Worm (Caenorhabditis elegans): ENCODE measurements around the gene Y43F8B.29.

Gene Y43F8B.29

ce11 chrV:19449544-19449943 is 41.9 kb upstream of the Y43F8B.29 start, which contains the start of gene M04C3.5:
TSS of gene M04C3.5 (plus strand) at chrV:19449733.
- no peak for TF ChIP-seq elt-1 (tag; optimal IDR thresholded peaks at IDR 0.05)
- peak; percentile 33 for TF ChIP-seq fos-1 (tag; optimal IDR thresholded peaks at IDR 0.05)

- TF ChIP-seq lsy-2 (tag; optimal IDR thresholded peaks at IDR 0.05): no peak
- no peak for TF ChIP-seq zag-1 (tag; optimal IDR thresholded peaks at IDR 0.05)
- no peak for TF ChIP-seq nhr-6 (tag; optimal IDR thresholded peaks at IDR 0.05)
- no peak for TF ChIP-seq alr-1 (tag; optimal IDR thresholded peaks at IDR 0.05)
- no peak for TF ChIP-seq sem-4 (tag; optimal IDR thresholded peaks at IDR 0.05)
- no peak for TF ChIP-seq nhr-11 (tag; optimal IDR thresholded peaks at IDR 0.05)
- TF ChIP-seq unc-62 (GFP tag; optimal IDR thresholded peaks at IDR 0.05): no peak
These were observed 35.8 kb upstream of the Y43F8B.29 start, which contains the start of the genes Y43F8B.13 and Y43F8B.14 for ce11 chrV:19455650-19456049. TSS of gene Y43F8B.13 (plus strand) at chrV:19455950. TSS of gene Y43F8B.14 (minus strand) at chrV:19455971.

DNA sequence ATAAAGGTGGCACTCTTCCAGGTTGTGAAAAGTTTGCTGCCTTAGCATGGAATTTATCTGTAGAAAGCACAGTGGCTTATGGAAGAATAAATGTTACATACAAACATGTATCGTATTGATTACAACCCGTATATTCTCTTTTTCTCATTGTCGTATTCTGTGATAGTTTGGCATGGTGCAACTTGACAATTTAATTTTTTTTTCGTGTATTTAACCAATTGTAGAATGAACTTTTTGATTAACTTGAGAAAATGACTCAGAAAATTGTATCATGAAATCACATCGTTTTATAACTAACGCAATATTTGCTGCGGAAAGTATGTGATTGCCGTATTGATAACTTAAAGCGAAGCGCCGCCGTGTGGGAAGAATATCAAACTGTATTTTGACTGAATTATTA is 34.3 kb upstream of the Y43F8B.29 start, which contains the start of gene Y43F8B.24:
Gene Y43F8B.24, plus strand, starts transcription at position 301 of the 400 bp plus-strand sequence.
- TF ChIP-seq fos-1 (tag; optimal IDR thresholded peaks at IDR 0.05): peak; percentile 21
- no peak for TF ChIP-seq unc-55 (GFP tag; optimal IDR thresholded peaks at IDR 0.05)

DNA sequence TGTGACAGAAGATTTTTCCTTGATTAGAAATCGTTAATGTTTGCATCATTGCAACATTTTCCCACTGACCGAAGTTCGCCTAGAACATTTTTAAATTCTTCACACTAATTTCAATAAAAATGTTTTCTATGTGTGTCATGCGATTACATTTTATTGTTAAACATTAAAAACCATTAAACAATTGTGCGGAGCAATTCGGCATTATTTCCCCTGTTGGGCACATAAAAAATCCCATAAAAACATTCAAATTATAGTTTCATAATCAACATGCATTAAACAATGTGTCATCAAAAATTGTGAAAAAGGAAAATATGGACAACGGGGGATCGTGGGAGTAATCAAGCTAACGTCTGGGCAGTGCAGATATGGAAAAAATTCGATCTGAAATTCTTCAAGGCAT is 31.9 kb upstream of the Y43F8B.29 start:
- TF ChIP-seq fos-1 (tag; optimal IDR thresholded peaks at IDR 0.05): peak; percentile 18

ce11 chrV:19462020-19462419 is 29.4 kb upstream of the Y43F8B.29 start, which contains the start of gene Y43F8B.15:
TSS of gene Y43F8B.15 (minus strand) at chrV:19462120.
- TF ChIP-seq ceh-82 (tag; optimal IDR thresholded peaks at IDR 0.05) (no peak), lin-39 (tag; optimal IDR thresholded peaks at IDR 0.05) (no peak), nhr-10 (tag; optimal IDR thresholded peaks at IDR 0.05) (no peak), R02D3.7 (tag; optimal IDR thresholded peaks at IDR 0.05) (no peak), peb-1 (tag; optimal IDR thresholded peaks at IDR 0.05) (no peak), dmd-4 (tag; optimal IDR thresholded peaks at IDR 0.05) (no peak), nhr-6 (tag; optimal IDR thresholded peaks at IDR 0.05) (no peak)

DNA sequence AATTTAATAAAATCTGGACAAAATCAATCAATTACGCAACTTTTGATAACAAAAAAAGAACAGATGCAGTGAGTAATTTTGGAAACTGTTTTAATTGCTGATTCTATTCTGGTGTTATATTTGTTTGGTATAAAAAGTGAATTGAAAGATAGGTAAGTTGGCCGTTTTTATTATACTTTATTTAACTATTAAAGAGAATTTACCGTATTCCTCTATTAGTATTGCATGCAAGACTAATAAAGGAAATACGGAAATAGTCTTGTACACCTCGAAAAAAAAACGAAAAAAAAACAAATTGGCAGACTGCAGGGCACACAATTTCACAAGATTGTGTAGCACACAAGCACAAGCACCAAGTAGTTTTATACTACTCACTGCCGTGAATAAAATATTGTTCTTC is 28.8 kb upstream of the Y43F8B.29 start, which contains the start of gene Y43F8B.25:
Gene Y43F8B.25, plus strand, starts transcription at position 301 of the 400 bp plus-strand sequence.
- no peak for TF ChIP-seq skn-1 (tag; optimal IDR thresholded peaks at IDR 0.05)
- no peak for TF ChIP-seq nhr-11 (tag; optimal IDR thresholded peaks at IDR 0.05)
- TF ChIP-seq mab-5 (tag; optimal IDR thresholded peaks at IDR 0.05): no peak
- TF ChIP-seq lin-13 (GFP tag; optimal IDR thresholded peaks at IDR 0.05): no peak
- TF ChIP-seq egl-27 (tag; optimal IDR thresholded peaks at IDR 0.05): no peak
- TF ChIP-seq nhr-25 (tag; optimal IDR thresholded peaks at IDR 0.05): no peak
- TF ChIP-seq fos-1 (tag; optimal IDR thresholded peaks at IDR 0.05): no peak
- no peak for TF ChIP-seq crh-2 (tag; optimal IDR thresholded peaks at IDR 0.05)
- TF ChIP-seq elt-1 (tag; optimal IDR thresholded peaks at IDR 0.05): no peak
- TF ChIP-seq nhr-237 (tag; optimal IDR thresholded peaks at IDR 0.05): no peak
- TF ChIP-seq lsy-2 (tag; optimal IDR thresholded peaks at IDR 0.05): no peak
- TF ChIP-seq aly-2 (tag; optimal IDR thresholded peaks at IDR 0.05): no peak
- TF ChIP-seq F13H6.1 (tag; optimal IDR thresholded peaks at IDR 0.05): no peak

- TF ChIP-seq dmd-4 (tag; optimal IDR thresholded peaks at IDR 0.05): no peak
- TF ChIP-seq gmeb-1 (tag; optimal IDR thresholded peaks at IDR 0.05): peak; percentile 2
- peak; percentile 14 for TF ChIP-seq crh-2 (tag; optimal IDR thresholded peaks at IDR 0.05)
- TF ChIP-seq egl-27 (tag; optimal IDR thresholded peaks at IDR 0.05): no peak
- TF ChIP-seq fos-1 (tag; optimal IDR thresholded peaks at IDR 0.05): peak; percentile 92
- TF ChIP-seq C34F6.9 (tag; optimal IDR thresholded peaks at IDR 0.05): no peak
These were observed 23.8 kb upstream of the Y43F8B.29 start, which contains the start of gene Y43F8B.23 for ce11 chrV:19467574-19467973. TSS of gene Y43F8B.23 (minus strand) at chrV:19467648.

DNA sequence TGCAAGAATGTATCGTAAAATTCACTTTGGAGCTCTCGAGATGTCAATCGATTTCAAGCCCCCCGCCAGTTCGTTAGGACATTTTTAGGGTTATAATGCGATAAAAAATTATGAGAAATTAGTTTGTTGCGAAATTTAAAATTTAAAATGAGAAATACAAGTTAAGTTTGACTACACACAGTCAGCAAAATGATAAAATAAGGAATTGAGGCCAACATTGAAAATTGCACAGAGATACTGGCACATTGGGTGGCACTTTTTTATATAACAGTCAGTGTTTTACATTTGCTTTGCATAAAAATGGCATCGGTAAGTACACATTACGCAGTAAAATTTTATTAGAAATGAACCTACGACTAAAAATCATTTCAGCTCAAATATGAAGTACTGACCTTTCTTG is 23.3 kb upstream of the Y43F8B.29 start, which contains the start of gene Y43F8B.12:
Gene Y43F8B.12, plus strand, starts transcription at position 301 of the 400 bp plus-strand sequence.
- TF ChIP-seq mab-5 (tag; optimal IDR thresholded peaks at IDR 0.05): no peak
- TF ChIP-seq crh-2 (tag; optimal IDR thresholded peaks at IDR 0.05): no peak
- TF ChIP-seq nhr-12 (tag; optimal IDR thresholded peaks at IDR 0.05): no peak
- no peak for TF ChIP-seq lin-13 (GFP tag; optimal IDR thresholded peaks at IDR 0.05)
- no peak for TF ChIP-seq ztf-1 (GFP tag; conservative IDR thresholded peaks at IDR 0.05)

All from whole organism, L2 larva.